Fruit fly (Drosophila melanogaster): ENCODE data around the gene CG14340.

Gene CG14340

DNA sequence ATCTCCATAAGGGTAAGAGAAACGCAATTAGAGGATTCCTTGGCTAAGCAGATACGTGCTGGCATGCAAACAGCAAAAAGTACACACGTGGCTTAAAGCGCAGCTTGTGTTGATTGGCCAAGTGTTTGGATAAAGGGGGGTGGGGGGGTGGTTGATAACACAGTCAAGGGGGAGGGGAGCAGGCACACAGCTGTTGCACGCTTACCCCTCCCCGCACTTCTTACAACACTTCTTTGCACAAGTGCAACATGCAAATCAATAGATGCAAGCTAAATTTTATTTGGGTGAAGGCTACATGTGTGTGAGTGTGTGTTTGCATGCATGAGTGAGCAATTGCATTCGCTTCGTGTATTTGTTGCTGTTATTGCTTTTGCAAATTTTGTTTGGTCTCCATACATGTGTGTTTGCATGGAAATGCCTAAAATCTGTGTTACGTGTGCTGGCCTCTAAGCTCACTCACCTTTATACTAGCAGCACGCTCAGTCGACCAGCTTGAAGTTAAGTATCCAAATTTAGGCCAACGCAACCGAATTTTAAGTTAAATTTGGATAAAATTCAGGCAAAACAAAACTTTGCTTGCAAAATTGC lies 15.7 kb downstream of the CG14340 start:
- TF ChIP-seq Eip93F (GFP tag; optimal IDR thresholded peaks at IDR 0.05) (no peak), eg (GFP tag; IDR thresholded peaks at IDR 0.05) (peak; percentile 46; the same call in 1 of the 3 replicates), fkh (GFP tag; optimal IDR thresholded peaks at IDR 0.05) (peak; percentile 29)

dm6 chr2L:1128932-1129887 lies 16.5 kb downstream of the CG14340 start, which contains the start of the genes Pino and TBC1D23:
Pino (minus strand) TSS chr2L:1128953.
TBC1D23 (plus strand) TSS chr2L:1129316.
- TF ChIP-seq achi (GFP tag; optimal IDR thresholded peaks at IDR 0.05), result peak; percentile 38
- TF ChIP-seq fkh (GFP tag; optimal IDR thresholded peaks at IDR 0.05), result peak; percentile 8
- TF ChIP-seq Sox15 (GFP tag; optimal IDR thresholded peaks at IDR 0.05), result peak; percentile 44
- peak; percentile 71 for TF ChIP-seq cyc (GFP tag; optimal IDR thresholded peaks at IDR 0.05)
- peak; percentile 46 for TF ChIP-seq CG11762 (GFP tag; optimal IDR thresholded peaks at IDR 0.05; ENCODE audit: insufficient read depth)
- no peak for TF ChIP-seq CG6854 (GFP tag; optimal IDR thresholded peaks at IDR 0.05)
- TF ChIP-seq salr (GFP tag; optimal IDR thresholded peaks at IDR 0.05), result peak; percentile 40 to 53
- no peak for TF ChIP-seq CG4318 (GFP tag; optimal IDR thresholded peaks at IDR 0.05)
- TF ChIP-seq dac (GFP tag; optimal IDR thresholded peaks at IDR 0.05), result peak; percentile 19
- TF ChIP-seq fd59A (GFP tag; optimal IDR thresholded peaks at IDR 0.05), result peak; percentile 20
- TF ChIP-seq CG11294 (GFP tag; IDR thresholded peaks at IDR 0.05), result peak; percentile 22; the same call in 1 of the 2 replicates
- TF ChIP-seq pdm3 (GFP tag; optimal IDR thresholded peaks at IDR 0.05), result peak; percentile 68
- TF ChIP-seq vri (GFP tag; optimal IDR thresholded peaks at IDR 0.05), result no peak
- peak; percentile 38 for TF ChIP-seq Eip93F (GFP tag; optimal IDR thresholded peaks at IDR 0.05)
- TF ChIP-seq Hr39 (GFP tag; optimal IDR thresholded peaks at IDR 0.05), result peak; percentile 67
- TF ChIP-seq Gug (GFP tag; IDR thresholded peaks at IDR 0.05), result peak; percentile 50
- TF ChIP-seq Eip75B (GFP tag; optimal IDR thresholded peaks at IDR 0.05), result peak; percentile 27
- TF ChIP-seq dsx (GFP tag; optimal IDR thresholded peaks at IDR 0.05; ENCODE audit: poor library complexity, severe bottlenecking), result peak; percentile 50
- TF ChIP-seq CG32006 (GFP tag; optimal IDR thresholded peaks at IDR 0.05), result peak; percentile 69
- TF ChIP-seq CG11902 (GFP tag; optimal IDR thresholded peaks at IDR 0.05), result peak; percentile 43
- peak; percentile 65 for TF ChIP-seq Ets96B (tag; optimal IDR thresholded peaks at IDR 0.05)
- TF ChIP-seq CG1621 (tag; optimal IDR thresholded peaks at IDR 0.05), result peak; percentile 22
- peak; percentile 69 for TF ChIP-seq acj6 (GFP tag; optimal IDR thresholded peaks at IDR 0.05)
- peak; percentile 1 for TF ChIP-seq Blimp-1 (GFP tag; optimal IDR thresholded peaks at IDR 0.05)
- TF ChIP-seq Smox (GFP tag; optimal IDR thresholded peaks at IDR 0.05), result no peak
- TF ChIP-seq CG6792 (GFP tag; optimal IDR thresholded peaks at IDR 0.05), result peak; percentile 61
- TF ChIP-seq Sox102F (GFP tag; optimal IDR thresholded peaks at IDR 0.05), result peak; percentile 45
- TF ChIP-seq Met (GFP tag; optimal IDR thresholded peaks at IDR 0.05), result no peak
- TF ChIP-seq CG3919 (GFP tag; optimal IDR thresholded peaks at IDR 0.05), result peak; percentile 56
- peak; percentile 22 for TF ChIP-seq Lpt (GFP tag; optimal IDR thresholded peaks at IDR 0.05)
- peak; percentile 68 for TF ChIP-seq esn (GFP tag; optimal IDR thresholded peaks at IDR 0.05)
- peak; percentile 38 for TF ChIP-seq CG34406 (GFP tag; optimal IDR thresholded peaks at IDR 0.05)
- peak in 1 of 2 experiments; percentile 46 for TF ChIP-seq ss (GFP tag; optimal IDR thresholded peaks at IDR 0.05)
- peak; percentile 77 for TF ChIP-seq eg (GFP tag; IDR thresholded peaks at IDR 0.05)
- TF ChIP-seq CG8632 (GFP tag; optimal IDR thresholded peaks at IDR 0.05), result peak; percentile 60
- peak; percentile 78 for TF ChIP-seq Eip78C (GFP tag)
- peak; percentile 46 for TF ChIP-seq CG10669 (GFP tag; optimal IDR thresholded peaks at IDR 0.05)
- peak; percentile 70 for TF ChIP-seq Hr4 (GFP tag; optimal IDR thresholded peaks at IDR 0.05)
- TF ChIP-seq CG16779 (tag; optimal IDR thresholded peaks at IDR 0.05), result no peak
- TF ChIP-seq CG7368 (GFP tag; optimal IDR thresholded peaks at IDR 0.05), result peak; percentile 38
- peak; percentile 79 for TF ChIP-seq CG3032 (tag; optimal IDR thresholded peaks at IDR 0.05)
- peak; percentile 30 for TF ChIP-seq spab (GFP tag; optimal IDR thresholded peaks at IDR 0.05)
- TF ChIP-seq Ets21C (GFP tag; optimal IDR thresholded peaks at IDR 0.05), result no peak
- no peak for TF ChIP-seq fd85E (GFP tag; optimal IDR thresholded peaks at IDR 0.05)
- peak; percentile 62; the same call in 1 of the 2 replicates for TF ChIP-seq CG15336 (GFP tag; IDR thresholded peaks at IDR 0.05)
